Fruit fly (Drosophila melanogaster) ovary, adult (tissue): ENCODE results near the gene CG31279.

Experiments
- CG17801 ChIP-seq: fragments of 200-800 bp; optimal IDR thresholded peaks from 2 replicates; lab custom pipeline; 2019; ENCODE audit warnings: missing biosample characterization, mild to moderate bottlenecking, missing genetic modification characterization, moderate library complexity; ENCODE audit not compliant: partially characterized antibody

The CG31279 gene

dm6 chr3R:16469501-16470263 lies 39.2 kb downstream of the CG31279 start, which contains the start of the genes CG42232 and CSN5:
Gene CG42232 (minus strand): TSS chr3R:16469663.
Gene CSN5 (plus strand): TSS chr3R:16470099.
- TF ChIP-seq CG17801 (GFP tag; lab: Kevin White, UChicago): peak; percentile 16

- no peak for TF ChIP-seq CG17801 (GFP tag; lab: Kevin White, UChicago)
Measured at dm6 chr3R:16472301-16472700, 41.8 kb downstream of the CG31279 start, which contains the start of gene Gyc89Da. Gene Gyc89Da (plus strand): TSS chr3R:16472601.

dm6 chr3R:16476472-16476871 lies 46.0 kb downstream of the CG31279 start:
- no peak for TF ChIP-seq CG17801 (GFP tag; lab: Kevin White, UChicago)

dm6 chr3R:16477033-16477432 lies 46.6 kb downstream of the CG31279 start, which contains the start of gene Gyc89Db:
Gene Gyc89Db (plus strand): TSS chr3R:16477110.
- TF ChIP-seq CG17801 (GFP tag; lab: Kevin White, UChicago): no peak

- TF ChIP-seq CG17801 (GFP tag; lab: Kevin White, UChicago): no peak
Measured at dm6 chr3R:16480995-16481394, 50.5 kb downstream of the CG31279 start, which contains the start of gene Dhfr. Gene Dhfr (plus strand): TSS chr3R:16481167.

- TF ChIP-seq CG17801 (GFP tag; lab: Kevin White, UChicago): no peak
Measured at dm6 chr3R:16482276-16482675, 51.8 kb downstream of the CG31279 start, which contains the start of gene Sdhaf3. Gene Sdhaf3 (minus strand): TSS chr3R:16482452.
